Worm (Caenorhabditis elegans) whole organism, L1 larva: Measurements from ENCODE around the gene egl-47.

Source experiments
- C16A3.4 ChIP-seq: fragments of 150-350 bp; optimal IDR thresholded peaks from 2 replicates; lab custom pipeline; 2014; ENCODE audit warnings: missing biosample characterization, missing genetic modification characterization
- aly-2 ChIP-seq: fragments of 150-350 bp; optimal IDR thresholded peaks from 2 replicates; lab custom pipeline; 2014; ENCODE audit warnings: missing biosample characterization, missing genetic modification characterization
- ama-1 ChIP-seq: fragments of 150-350 bp; optimal IDR thresholded peaks from 2 replicates; lab custom pipeline; 2014
- blmp-1 ChIP-seq: fragments of 150-350 bp; optimal IDR thresholded peaks from 2 replicates; lab custom pipeline; 2014; ENCODE audit warnings: missing biosample characterization, missing genetic modification characterization
- ceh-8 ChIP-seq: fragments of 200-800 bp; sonication (Bioruptor generic); optimal IDR thresholded peaks from 2 replicates; lab custom pipeline; 2018; ENCODE audit warnings: mild to moderate bottlenecking, missing genetic modification characterization, moderate library complexity, missing compliant biosample characterization
- ceh-82 ChIP-seq, 3 experiments: fragments of 150-350 bp in 1 of 3; sonication (generic microtip) in 2 of 3; optimal IDR thresholded peaks; 2 replicates each; lab custom pipeline; 2014 to 2017; ENCODE audit warnings: missing biosample characterization in 3 of 3, missing genetic modification characterization in 3 of 3
- efl-1 ChIP-seq, 4 experiments: fragments of 150-350 bp; optimal IDR thresholded peaks in 3 of 4; peaks in 1 of 4; 1 replicate in 1 of 4; 2 replicates in 3 of 4; lab custom pipeline; 2014; ENCODE audit warnings: missing biosample characterization in 2 of 4, missing genetic modification characterization in 2 of 4, missing genetic modification reagents in 2 of 4
- elt-2 ChIP-seq: sonication (generic microtip); optimal IDR thresholded peaks from 2 replicates; lab custom pipeline; 2016; ENCODE audit warnings: missing genetic modification characterization, mild to moderate bottlenecking, inconsistent platforms, missing compliant biosample characterization, missing genetic modification reagents
- elt-3 ChIP-seq, 6 experiments: fragments of 150-350 bp in 1 of 6; sonication (generic microtip); optimal IDR thresholded peaks; 2 replicates each; lab custom pipeline; 2017 to 2018; ENCODE audit warnings: missing biosample characterization in 6 of 6, missing genetic modification characterization in 6 of 6, inconsistent platforms in 1 of 6
- fkh-10 ChIP-seq: sonication (generic microtip); optimal IDR thresholded peaks from 2 replicates; lab custom pipeline; 2017; ENCODE audit warnings: missing biosample characterization, missing genetic modification reagents, missing genetic modification characterization
- fkh-8 ChIP-seq: sonication (generic microtip); optimal IDR thresholded peaks from 2 replicates; lab custom pipeline; 2016; ENCODE audit warnings: mild to moderate bottlenecking, missing genetic modification characterization, missing compliant biosample characterization
- fos-1 ChIP-seq: fragments of 150-350 bp; optimal IDR thresholded peaks from 2 replicates; lab custom pipeline; 2014; ENCODE audit warnings: missing biosample characterization, missing genetic modification characterization
- grh-1 ChIP-seq: fragments of 200-800 bp; sonication (Bioruptor generic); IDR thresholded peaks from 2 replicates; pipeline ENCODE4 v1.3.6; 2022; ENCODE audit warnings: missing genetic modification reagents, missing genetic modification characterization, missing compliant biosample characterization
- hlh-17 ChIP-seq: fragments of 200-800 bp; sonication (Bioruptor generic); optimal IDR thresholded peaks from 2 replicates; lab custom pipeline; 2018; ENCODE audit warnings: missing genetic modification characterization, mild to moderate bottlenecking, missing compliant biosample characterization, moderate library complexity, borderline replicate concordance
- hlh-4 ChIP-seq: sonication (generic microtip); optimal IDR thresholded peaks from 2 replicates; lab custom pipeline; 2016; ENCODE audit warnings: mild to moderate bottlenecking, missing genetic modification characterization, missing compliant biosample characterization
- irx-1 ChIP-seq: sonication (generic microtip); optimal IDR thresholded peaks from 2 replicates; lab custom pipeline; 2016; ENCODE audit warnings: missing genetic modification characterization, missing compliant biosample characterization
- lin-35 ChIP-seq, 2 experiments: fragments of 150-350 bp; optimal IDR thresholded peaks; 2 replicates each; lab custom pipeline; 2014; ENCODE audit warnings: missing biosample characterization in 2 of 2, missing genetic modification characterization in 2 of 2, missing genetic modification reagents in 2 of 2
- lin-39 ChIP-seq: fragments of 150-350 bp; optimal IDR thresholded peaks from 2 replicates; lab custom pipeline; 2014; ENCODE audit warnings: missing biosample characterization, missing genetic modification reagents, missing genetic modification characterization
- mab-9 ChIP-seq: fragments of 200-800 bp; sonication (Bioruptor generic); IDR thresholded peaks from 2 replicates; pipeline ENCODE4 v1.3.6; 2022; ENCODE audit warnings: missing genetic modification reagents, missing genetic modification characterization, missing compliant biosample characterization
- nhr-19 ChIP-seq: fragments of 200-800 bp; sonication (Bioruptor generic); conservative IDR thresholded peaks from 2 replicates; pipeline ENCODE4 v1.3.6; 2022; ENCODE audit warnings: missing genetic modification characterization, missing compliant biosample characterization
- nhr-20 ChIP-seq: sonication (generic microtip); optimal IDR thresholded peaks from 2 replicates; lab custom pipeline; 2016; ENCODE audit warnings: mild to moderate bottlenecking, missing genetic modification characterization, missing compliant biosample characterization
- nhr-28 ChIP-seq: fragments of 150-350 bp; optimal IDR thresholded peaks from 2 replicates; lab custom pipeline; 2014; ENCODE audit warnings: missing biosample characterization, missing genetic modification characterization
- nhr-76 ChIP-seq: sonication (generic microtip); optimal IDR thresholded peaks from 2 replicates; lab custom pipeline; 2017; ENCODE audit warnings: missing biosample characterization, missing genetic modification characterization
- nhr-90 ChIP-seq: sonication (generic microtip); optimal IDR thresholded peaks from 2 replicates; lab custom pipeline; 2016; ENCODE audit warnings: mild to moderate bottlenecking, missing genetic modification characterization, missing compliant biosample characterization; ENCODE audit not compliant: poor library complexity
- pag-3 ChIP-seq: sonication (generic microtip); optimal IDR thresholded peaks from 2 replicates; lab custom pipeline; 2017; ENCODE audit warnings: missing genetic modification characterization, mild to moderate bottlenecking, missing compliant biosample characterization, antibody characterized with exemption, borderline replicate concordance; ENCODE audit not compliant: insufficient read depth
- pax-3 ChIP-seq: fragments of 200-800 bp; sonication (Bioruptor generic); optimal IDR thresholded peaks from 2 replicates; lab custom pipeline; 2018; ENCODE audit warnings: mild to moderate bottlenecking, missing genetic modification characterization, moderate library complexity, missing compliant biosample characterization
- rnt-1 ChIP-seq: sonication (generic microtip); optimal IDR thresholded peaks from 2 replicates; lab custom pipeline; 2016; ENCODE audit warnings: mild to moderate bottlenecking, missing genetic modification characterization, moderate library complexity, missing compliant biosample characterization
- skn-1 ChIP-seq: fragments of 150-350 bp; optimal IDR thresholded peaks from 2 replicates; lab custom pipeline; 2014; ENCODE audit warnings: missing biosample characterization, missing genetic modification characterization
- snu-23 ChIP-seq: sonication (generic microtip); optimal IDR thresholded peaks from 2 replicates; lab custom pipeline; 2016; ENCODE audit warnings: missing genetic modification characterization, missing compliant biosample characterization
- sox-4 ChIP-seq: sonication (generic microtip); optimal IDR thresholded peaks from 2 replicates; lab custom pipeline; 2016; ENCODE audit warnings: missing genetic modification characterization, missing compliant biosample characterization
- sptf-1 ChIP-seq: fragments of 150-350 bp; optimal IDR thresholded peaks from 2 replicates; lab custom pipeline; 2014; ENCODE audit warnings: missing biosample characterization, missing genetic modification characterization
- tbx-2 ChIP-seq: sonication (generic microtip); optimal IDR thresholded peaks from 2 replicates; lab custom pipeline; 2016; ENCODE audit warnings: missing genetic modification characterization, missing compliant biosample characterization
- tlp-1 ChIP-seq: fragments of 150-350 bp; optimal IDR thresholded peaks from 2 replicates; lab custom pipeline; 2014; ENCODE audit warnings: missing biosample characterization, missing genetic modification characterization
- unc-130 ChIP-seq: fragments of 150-350 bp; optimal IDR thresholded peaks from 2 replicates; lab custom pipeline; 2017; ENCODE audit warnings: missing biosample characterization, missing genetic modification characterization, inconsistent platforms
- unc-30 ChIP-seq: sonication (generic microtip); optimal IDR thresholded peaks from 2 replicates; lab custom pipeline; 2017; ENCODE audit warnings: missing biosample characterization, missing genetic modification characterization
- unc-86 ChIP-seq: sonication (generic microtip); optimal IDR thresholded peaks from 2 replicates; lab custom pipeline; 2016; ENCODE audit warnings: missing genetic modification characterization, missing compliant biosample characterization
- vab-15 ChIP-seq: sonication (generic microtip); optimal IDR thresholded peaks from 2 replicates; lab custom pipeline; 2017; ENCODE audit warnings: missing genotype, mild to moderate bottlenecking, missing genetic modification characterization, missing compliant biosample characterization
- xbp-1 ChIP-seq: sonication (generic microtip); optimal IDR thresholded peaks from 2 replicates; lab custom pipeline; 2016; ENCODE audit warnings: missing genetic modification characterization, missing compliant biosample characterization
- zag-1 ChIP-seq: fragments of 150-350 bp; optimal IDR thresholded peaks from 2 replicates; lab custom pipeline; 2014; ENCODE audit warnings: missing biosample characterization, missing genetic modification characterization
- ztf-4 ChIP-seq: fragments of 150-350 bp; optimal IDR thresholded peaks from 2 replicates; lab custom pipeline; 2014; ENCODE audit warnings: missing biosample characterization, missing genetic modification characterization

The egl-47 gene

DNA sequence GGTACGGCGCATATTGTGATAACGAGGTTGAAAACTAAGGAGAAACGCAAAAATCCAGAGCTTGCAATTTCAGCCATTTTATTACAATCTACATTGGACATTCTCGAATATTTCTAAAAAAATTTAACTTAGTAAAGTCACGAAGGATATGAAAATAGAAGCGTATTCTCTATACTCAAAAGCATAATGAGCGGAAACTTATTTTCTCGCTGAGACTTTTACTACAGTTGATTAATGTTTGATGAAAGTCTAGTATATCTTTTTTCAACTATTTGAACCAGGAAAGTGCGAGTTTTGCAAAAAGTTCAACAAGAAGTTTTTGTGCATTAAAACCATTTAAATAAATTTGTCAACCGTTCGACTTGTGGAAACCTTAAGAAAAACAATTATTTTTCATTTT, 28.0 kb upstream of the egl-47 start, which contains the start of gene srab-18:
srab-18 (minus strand) TSS at position 101 of the 400 bp plus-strand sequence.
- TF ChIP-seq ztf-4 (tag; lab: Kevin White, UChicago) = no peak
- no peak for TF ChIP-seq unc-86 (tag; lab: Kevin White, UChicago)
- TF ChIP-seq ama-1 = no peak
- TF ChIP-seq aly-2 (tag; lab: Kevin White, UChicago) = no peak
- no peak for TF ChIP-seq elt-3 (tag; optimal IDR thresholded peaks at IDR 0.05; lab: Kevin White, UChicago)
- no peak for TF ChIP-seq skn-1 (tag; lab: Kevin White, UChicago)
- TF ChIP-seq xbp-1 = no peak
- TF ChIP-seq tlp-1 (tag; lab: Kevin White, UChicago) = no peak
- TF ChIP-seq mab-9 (GFP tag; lab: Robert Waterston, UW) = no peak
- TF ChIP-seq pag-3 = no peak
- TF ChIP-seq, all 84 proteins: peak for 0

- TF ChIP-seq nhr-19 = no peak
- TF ChIP-seq aly-2 (tag; lab: Kevin White, UChicago) = no peak
- no peak for TF ChIP-seq sptf-1 (tag; lab: Kevin White, UChicago)
- no peak for TF ChIP-seq pax-3 (tag; lab: Kevin White, UChicago)
- TF ChIP-seq tbx-2 (tag; lab: Kevin White, UChicago) = no peak
- TF ChIP-seq unc-130 (tag; lab: Kevin White, UChicago) = no peak
- TF ChIP-seq zag-1 (tag; lab: Kevin White, UChicago) = no peak
- no peak for TF ChIP-seq nhr-28
- TF ChIP-seq rnt-1 = no peak
- TF ChIP-seq fos-1 (tag; lab: Kevin White, UChicago) = no peak
- no peak for TF ChIP-seq snu-23 (GFP tag; lab: Kevin White, UChicago)
- TF ChIP-seq ceh-82 (tag; optimal IDR thresholded peaks at IDR 0.05; lab: Kevin White, UChicago) = no peak
- no peak for TF ChIP-seq pag-3
Measured at ce11 chrV:9879404-9879803, 20.0 kb upstream of the egl-47 start, which contains the start of gene srab-26. Gene srab-26 (minus strand): TSS chrV:9879504.

DNA sequence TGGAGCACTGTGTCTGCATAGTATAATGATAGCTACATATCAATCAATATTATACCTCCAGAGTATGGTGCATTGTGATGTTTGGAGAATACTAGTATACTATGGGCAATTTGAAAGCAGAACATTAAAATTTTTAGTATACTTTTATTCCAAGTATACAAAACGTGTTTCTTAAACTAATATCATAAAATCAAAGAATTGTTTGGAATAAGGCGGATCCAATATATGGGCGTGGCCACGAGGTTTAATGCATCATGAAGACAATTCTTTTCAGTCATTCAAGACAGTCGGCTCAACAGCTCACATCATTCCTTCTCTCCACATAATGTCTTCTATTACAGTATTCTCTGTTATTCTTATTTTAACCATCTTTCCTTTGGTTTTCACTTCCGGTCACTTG, 19.5 kb upstream of the egl-47 start, which contains the start of gene sdz-31:
sdz-31 (plus strand) TSS at position 301 of the 400 bp plus-strand sequence.
- TF ChIP-seq nhr-19 = no peak
- no peak for TF ChIP-seq xbp-1
- no peak for TF ChIP-seq ceh-82 (tag; optimal IDR thresholded peaks at IDR 0.05; lab: Kevin White, UChicago)
- TF ChIP-seq fos-1 (tag; lab: Kevin White, UChicago) = no peak
- TF ChIP-seq elt-3 (tag; optimal IDR thresholded peaks at IDR 0.05; lab: Kevin White, UChicago) = no peak
- no peak for TF ChIP-seq nhr-90 (tag; lab: Kevin White, UChicago)
- TF ChIP-seq ztf-4 (tag; lab: Kevin White, UChicago) = no peak
- TF ChIP-seq unc-30 = no peak
- no peak for TF ChIP-seq lin-39
- TF ChIP-seq sox-4 = no peak
- TF ChIP-seq unc-86 (tag; lab: Kevin White, UChicago) = no peak
- TF ChIP-seq, all 84 proteins: peak for 0

DNA sequence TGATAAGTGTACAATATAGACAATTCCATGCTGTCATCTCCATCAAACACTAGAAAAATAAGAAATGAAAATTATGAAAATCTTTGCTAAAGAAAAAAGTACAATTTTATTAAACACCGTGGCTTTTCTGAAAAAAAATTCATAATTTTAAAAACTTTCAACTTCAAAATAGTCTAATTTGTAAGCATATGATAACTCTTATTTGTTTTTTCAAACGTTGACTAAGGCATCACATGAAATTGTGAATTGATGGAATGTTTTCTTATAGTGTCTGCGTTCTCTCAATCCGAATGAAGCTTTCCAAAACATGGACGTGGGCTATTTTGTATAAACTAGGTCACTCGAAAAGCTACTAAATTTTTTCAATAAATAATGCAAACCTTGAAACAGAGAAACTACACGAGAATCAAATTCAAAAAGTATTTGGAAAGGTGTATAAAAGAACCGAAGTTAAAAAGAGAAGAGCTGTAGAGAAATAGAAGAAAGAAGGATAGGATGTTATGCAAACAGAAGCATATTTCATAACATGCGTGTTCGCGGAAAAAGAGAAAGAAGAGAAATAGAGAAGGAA, 13.4 kb upstream of the egl-47 start, which contains the start of gene clp-9:
clp-9 (minus strand) TSS at position 51 of the 571 bp plus-strand sequence.
- TF ChIP-seq vab-15 (no peak), blmp-1 (peak; percentile 8), skn-1 (tag; lab: Kevin White, UChicago) (peak; percentile 22), fkh-10 (GFP tag; lab: Kevin White, UChicago) (no peak), aly-2 (tag; lab: Kevin White, UChicago) (no peak), efl-1 (optimal IDR thresholded peaks at IDR 0.05; lab: Kevin White, UChicago) (peak in 1 of 2 experiments; percentile 24), efl-1 (GFP tag; optimal IDR thresholded peaks at IDR 0.05 in 1 of 2; lab: Kevin White, UChicago) (no peak), fkh-8 (tag; lab: Kevin White, UChicago) (peak; percentile 20), ceh-8 (no peak)

DNA sequence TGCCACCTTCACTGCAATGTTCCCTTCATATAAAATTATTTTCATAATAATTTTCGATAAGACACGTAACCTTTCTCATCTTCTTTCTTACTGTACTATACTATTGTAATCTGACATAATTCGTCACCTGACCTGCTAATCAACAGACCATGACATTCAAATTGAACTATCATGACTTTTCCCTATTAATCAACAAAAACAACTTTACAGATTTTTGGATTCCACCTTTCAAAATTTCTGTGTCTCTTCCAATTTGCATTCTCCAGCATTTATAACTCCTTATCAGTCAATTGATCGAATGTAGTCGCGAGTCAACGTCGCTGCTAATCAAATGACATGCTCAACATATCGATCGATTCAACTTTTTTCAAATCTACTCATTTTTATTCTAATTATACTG, 9.7 kb upstream of the egl-47 start, which contains the start of gene fshr-1:
fshr-1 (plus strand) TSS at position 209 of the 400 bp plus-strand sequence.
- TF ChIP-seq unc-30 = no peak
- TF ChIP-seq hlh-17 (GFP tag; lab: Kevin White, UChicago) = no peak
- peak; percentile 5 for TF ChIP-seq nhr-20 (tag; lab: Kevin White, UChicago)
- no peak for TF ChIP-seq ceh-82 (tag; optimal IDR thresholded peaks at IDR 0.05; lab: Kevin White, UChicago)
- TF ChIP-seq hlh-4 (tag; lab: Kevin White, UChicago) = no peak
- TF ChIP-seq pax-3 (tag; lab: Kevin White, UChicago) = no peak
- TF ChIP-seq lin-35 (GFP tag; optimal IDR thresholded peaks at IDR 0.05; lab: Kevin White, UChicago) = peak in 1 of 2 experiments; percentile 14
- no peak for TF ChIP-seq unc-130 (tag; lab: Kevin White, UChicago)
- no peak for TF ChIP-seq irx-1 (tag; lab: Kevin White, UChicago)
- peak; percentile 64 for TF ChIP-seq elt-2
- TF ChIP-seq C16A3.4 = no peak
- TF ChIP-seq unc-86 (tag; lab: Kevin White, UChicago) = no peak
- TF ChIP-seq efl-1 (optimal IDR thresholded peaks at IDR 0.05; lab: Kevin White, UChicago) = no peak
- TF ChIP-seq efl-1 (GFP tag; optimal IDR thresholded peaks at IDR 0.05 in 1 of 2; lab: Kevin White, UChicago) = no peak
- no peak for TF ChIP-seq grh-1 (GFP tag; lab: Robert Waterston, UW)
- no peak for TF ChIP-seq nhr-76 (tag; lab: Kevin White, UChicago)
- no peak for TF ChIP-seq ceh-8
- TF ChIP-seq, all 84 proteins: peak for 3
